Worm (Caenorhabditis elegans) whole organism, young adult: Measurements from ENCODE around the gene chil-4.

Experiments used
- Y56A3A.18 ChIP-seq: fragments of 200-800 bp; sonication (Bioruptor generic); IDR thresholded peaks from 2 replicates; pipeline ENCODE4 v1.3.6; 2022; ENCODE audit warnings: missing genetic modification reagents, missing genetic modification characterization, missing compliant biosample characterization
- attf-6 ChIP-seq: fragments of 200-800 bp; sonication (Bioruptor generic); IDR thresholded peaks from 2 replicates; pipeline ENCODE4 v1.3.6; 2022; ENCODE audit warnings: missing genetic modification reagents, missing genetic modification characterization, missing compliant biosample characterization
- cebp-1 ChIP-seq, 2 experiments: fragments of 200-800 bp in 1 of 2; sonication (Bioruptor generic) in 1 of 2; sonication (generic microtip) in 1 of 2; IDR thresholded peaks in 1 of 2; optimal IDR thresholded peaks in 1 of 2; 2 replicates each; pipeline versions ENCODE4 v1.3.6 to Lab custom; 2017 to 2022; ENCODE audit warnings: missing compliant biosample characterization in 2 of 2, missing genetic modification characterization in 2 of 2, mild to moderate bottlenecking in 1 of 2, missing genetic modification reagents in 1 of 2, moderate library complexity in 1 of 2
- nhr-27 ChIP-seq: fragments of 200-800 bp; sonication (Bioruptor generic); optimal IDR thresholded peaks from 2 replicates; lab custom pipeline; 2018; ENCODE audit warnings: mild to moderate bottlenecking, missing genetic modification characterization, moderate library complexity, missing compliant biosample characterization
- nhr-80 ChIP-seq: sonication (generic microtip); optimal IDR thresholded peaks from 2 replicates; lab custom pipeline; 2016; ENCODE audit warnings: missing genetic modification characterization, missing compliant biosample characterization
- zfh-2 ChIP-seq: fragments of 200-800 bp; sonication (Bioruptor generic); conservative IDR thresholded peaks from 2 replicates; pipeline ENCODE4 v1.3.6; 2022; ENCODE audit warnings: missing genetic modification reagents, missing genetic modification characterization, missing compliant biosample characterization

Gene chil-4

ce11 chrII:9826946-9827345 is 28.6 kb downstream of the chil-4 start:
- TF ChIP-seq nhr-27 (tag; lab: Kevin White, UChicago): no peak
- no peak for TF ChIP-seq Y56A3A.18 (GFP tag; lab: Robert Waterston, UW)
- TF ChIP-seq zfh-2 (GFP tag; lab: Robert Waterston, UW): 0 out of 2 replicates have a peak, but pooled peaks have one; percentile 16

ce11 chrII:9807519-9807972 is 48.0 kb downstream of the chil-4 start, which contains the start of gene cyp-13A8:
cyp-13A8 (minus strand) TSS chrII:9807569.
- no peak for TF ChIP-seq cebp-1 (GFP tag; IDR thresholded peaks at IDR 0.05; lab: Robert Waterston, UW)
- peak; percentile 60 for TF ChIP-seq cebp-1 (tag; optimal IDR thresholded peaks at IDR 0.05; lab: Kevin White, UChicago)
- TF ChIP-seq nhr-80 (tag; lab: Kevin White, UChicago): peak; percentile 77
- no peak for TF ChIP-seq attf-6 (GFP tag; lab: Robert Waterston, UW)
